Worm (Caenorhabditis elegans) whole organism, L3 larva: Measurements from ENCODE around the gene yju-2.

ENCODE experiments used
- R02D3.7 ChIP-seq: fragments of 150-350 bp; optimal IDR thresholded peaks from 2 replicates; lab custom pipeline; 2014; ENCODE audit warnings: missing biosample characterization, missing genetic modification characterization
- ZK546.5 ChIP-seq: sonication (generic microtip); optimal IDR thresholded peaks from 2 replicates; lab custom pipeline; 2017; ENCODE audit warnings: missing biosample characterization, missing genetic modification characterization
- aly-2 ChIP-seq: fragments of 150-350 bp; optimal IDR thresholded peaks from 2 replicates; lab custom pipeline; 2014; ENCODE audit warnings: missing biosample characterization, missing genetic modification characterization
- ama-1 ChIP-seq: fragments of 150-350 bp; optimal IDR thresholded peaks from 2 replicates; lab custom pipeline; 2018
- ceh-16 ChIP-seq: sonication (generic microtip); optimal IDR thresholded peaks from 2 replicates; lab custom pipeline; 2017; ENCODE audit warnings: missing biosample characterization, missing genetic modification characterization
- ceh-28 ChIP-seq: fragments of 150-350 bp; optimal IDR thresholded peaks from 2 replicates; lab custom pipeline; 2014; ENCODE audit warnings: missing biosample characterization, missing genetic modification reagents, missing genetic modification characterization
- ceh-82 ChIP-seq: fragments of 150-350 bp; optimal IDR thresholded peaks from 2 replicates; lab custom pipeline; 2014; ENCODE audit warnings: missing biosample characterization, missing genetic modification characterization
- ceh-9 ChIP-seq: sonication (generic microtip); optimal IDR thresholded peaks from 2 replicates; lab custom pipeline; 2018; ENCODE audit warnings: missing biosample characterization, missing genetic modification characterization
- daf-12 ChIP-seq: fragments of 150-350 bp; optimal IDR thresholded peaks from 2 replicates; lab custom pipeline; 2014; ENCODE audit warnings: missing biosample characterization, missing genetic modification reagents, missing genetic modification characterization
- egl-27 ChIP-seq: sonication (generic microtip); optimal IDR thresholded peaks from 4 replicates; lab custom pipeline; 2017; ENCODE audit warnings: missing biosample characterization, missing genetic modification reagents, missing genetic modification characterization
- egl-5 ChIP-seq: fragments of 150-350 bp; optimal IDR thresholded peaks from 2 replicates; lab custom pipeline; 2017; ENCODE audit warnings: missing biosample characterization, missing genetic modification reagents, missing genetic modification characterization, inconsistent platforms
- elt-1 ChIP-seq: fragments of 150-350 bp; optimal IDR thresholded peaks from 2 replicates; lab custom pipeline; 2014; ENCODE audit warnings: missing biosample characterization, missing genetic modification characterization
- elt-2 ChIP-seq: sonication (generic microtip); optimal IDR thresholded peaks from 2 replicates; lab custom pipeline; 2016; ENCODE audit warnings: missing genetic modification reagents, mild to moderate bottlenecking, missing genetic modification characterization, missing compliant biosample characterization
- elt-3 ChIP-seq, 3 experiments: fragments of 150-350 bp in 1 of 3; sonication (generic microtip) in 2 of 3; optimal IDR thresholded peaks; 2 replicates in 2 of 3; 4 replicates in 1 of 3; lab custom pipeline; 2014 to 2017; ENCODE audit warnings: missing biosample characterization in 3 of 3, missing genetic modification characterization in 3 of 3
- eor-1 ChIP-seq, 2 experiments: fragments of 150-350 bp; optimal IDR thresholded peaks; 2 replicates each; lab custom pipeline; 2014 to 2018; ENCODE audit warnings: missing biosample characterization in 2 of 2, missing genetic modification characterization in 2 of 2
- fkh-10 ChIP-seq: sonication (generic microtip); optimal IDR thresholded peaks from 2 replicates; lab custom pipeline; 2017; ENCODE audit warnings: missing biosample characterization, missing genetic modification reagents, missing genetic modification characterization
- fkh-2 ChIP-seq: fragments of 150-350 bp; optimal IDR thresholded peaks from 2 replicates; lab custom pipeline; 2014; ENCODE audit warnings: missing biosample characterization, missing genetic modification reagents, missing genetic modification characterization
- fos-1 ChIP-seq: fragments of 150-350 bp; optimal IDR thresholded peaks from 2 replicates; lab custom pipeline; 2014; ENCODE audit warnings: missing biosample characterization, missing genetic modification characterization
- hmg-11 ChIP-seq: sonication (generic microtip); optimal IDR thresholded peaks from 2 replicates; lab custom pipeline; 2016; ENCODE audit warnings: missing genetic modification characterization, missing compliant biosample characterization
- jun-1 ChIP-seq: fragments of 150-350 bp; optimal IDR thresholded peaks from 2 replicates; lab custom pipeline; 2014; ENCODE audit warnings: missing biosample characterization, missing genetic modification reagents, missing genetic modification characterization
- lin-15B ChIP-seq: fragments of 150-350 bp; optimal IDR thresholded peaks from 2 replicates; lab custom pipeline; 2014; ENCODE audit warnings: missing biosample characterization, missing genetic modification characterization
- lin-39 ChIP-seq: fragments of 150-350 bp; optimal IDR thresholded peaks from 2 replicates; lab custom pipeline; 2018; ENCODE audit warnings: missing biosample characterization, missing genetic modification reagents, missing genetic modification characterization
- lsy-12 ChIP-seq: sonication (generic microtip); optimal IDR thresholded peaks from 2 replicates; lab custom pipeline; 2016; ENCODE audit warnings: mild to moderate bottlenecking, missing genetic modification characterization, missing compliant biosample characterization
- mdl-1 ChIP-seq: fragments of 150-350 bp; optimal IDR thresholded peaks from 2 replicates; lab custom pipeline; 2014; ENCODE audit warnings: missing biosample characterization, missing genetic modification characterization
- mml-1 ChIP-seq: fragments of 150-350 bp; sonication (generic microtip); optimal IDR thresholded peaks from 3 replicates; lab custom pipeline; 2014; ENCODE audit warnings: missing biosample characterization, missing genetic modification characterization
- nfya-1 ChIP-seq: sonication (generic microtip); optimal IDR thresholded peaks from 2 replicates; lab custom pipeline; 2017; ENCODE audit warnings: missing genetic modification characterization, mild to moderate bottlenecking, missing compliant biosample characterization, antibody characterized with exemption, moderate library complexity; ENCODE audit not compliant: insufficient read depth
- nhr-11 ChIP-seq: fragments of 150-350 bp; optimal IDR thresholded peaks from 2 replicates; lab custom pipeline; 2014; ENCODE audit warnings: missing biosample characterization, missing genetic modification characterization
- nhr-12 ChIP-seq: fragments of 150-350 bp; optimal IDR thresholded peaks from 2 replicates; lab custom pipeline; 2014; ENCODE audit warnings: missing biosample characterization, missing genetic modification characterization
- nhr-23 ChIP-seq: fragments of 150-350 bp; optimal IDR thresholded peaks from 2 replicates; lab custom pipeline; 2014; ENCODE audit warnings: missing biosample characterization, missing genetic modification reagents, missing genetic modification characterization
- nhr-237 ChIP-seq: fragments of 150-350 bp; optimal IDR thresholded peaks from 2 replicates; lab custom pipeline; 2014; ENCODE audit warnings: missing biosample characterization, missing genetic modification characterization
- nhr-25 ChIP-seq: sonication (generic microtip); optimal IDR thresholded peaks from 2 replicates; lab custom pipeline; 2017; ENCODE audit warnings: missing biosample characterization, missing genetic modification characterization
- nhr-28 ChIP-seq: fragments of 150-350 bp; optimal IDR thresholded peaks from 2 replicates; lab custom pipeline; 2014; ENCODE audit warnings: missing biosample characterization, missing genetic modification characterization
- nhr-43 ChIP-seq: sonication (generic microtip); optimal IDR thresholded peaks from 2 replicates; lab custom pipeline; 2016; ENCODE audit warnings: mild to moderate bottlenecking, missing genetic modification characterization, missing compliant biosample characterization; ENCODE audit not compliant: poor library complexity, severe bottlenecking
- nhr-67 ChIP-seq: fragments of 150-350 bp; optimal IDR thresholded peaks from 2 replicates; lab custom pipeline; 2014; ENCODE audit warnings: missing biosample characterization, missing genetic modification characterization
- nhr-76 ChIP-seq: fragments of 150-350 bp; sonication (generic microtip); optimal IDR thresholded peaks from 5 replicates; lab custom pipeline; 2014; ENCODE audit warnings: missing biosample characterization, missing genetic modification characterization
- nhr-77 ChIP-seq: fragments of 150-350 bp; optimal IDR thresholded peaks from 2 replicates; lab custom pipeline; 2014; ENCODE audit warnings: missing biosample characterization, missing genetic modification characterization
- pha-4 ChIP-seq: fragments of 150-350 bp; optimal IDR thresholded peaks from 2 replicates; lab custom pipeline; 2014; ENCODE audit warnings: missing biosample characterization, missing genetic modification reagents, missing genetic modification characterization
- pqm-1 ChIP-seq: fragments of 150-350 bp; optimal IDR thresholded peaks from 2 replicates; lab custom pipeline; 2017; ENCODE audit warnings: missing biosample characterization, missing genetic modification characterization, inconsistent platforms
- sea-2 ChIP-seq: fragments of 150-350 bp; sonication (generic microtip); optimal IDR thresholded peaks from 4 replicates; lab custom pipeline; 2014; ENCODE audit warnings: missing biosample characterization, missing genetic modification reagents, missing genetic modification characterization
- skn-1 ChIP-seq: fragments of 150-350 bp; optimal IDR thresholded peaks from 2 replicates; lab custom pipeline; 2014; ENCODE audit warnings: missing biosample characterization, missing genetic modification characterization
- snpc-4 ChIP-seq: fragments of 150-350 bp; optimal IDR thresholded peaks from 2 replicates; lab custom pipeline; 2014; ENCODE audit warnings: missing biosample characterization, missing genetic modification characterization
- tbx-2 ChIP-seq: sonication (generic microtip); optimal IDR thresholded peaks from 2 replicates; lab custom pipeline; 2016; ENCODE audit warnings: mild to moderate bottlenecking, missing genetic modification characterization, missing compliant biosample characterization
- unc-39 ChIP-seq: sonication (generic microtip); optimal IDR thresholded peaks from 4 replicates; lab custom pipeline; 2017; ENCODE audit warnings: missing biosample characterization, missing genetic modification characterization
- unc-62 ChIP-seq: fragments of 150-350 bp; sonication (generic microtip); optimal IDR thresholded peaks from 4 replicates; lab custom pipeline; 2014; ENCODE audit warnings: missing biosample characterization, missing genetic modification reagents, missing genetic modification characterization
- zag-1 ChIP-seq: fragments of 150-350 bp; optimal IDR thresholded peaks from 2 replicates; lab custom pipeline; 2014; ENCODE audit warnings: missing biosample characterization, missing genetic modification characterization
- ztf-11 ChIP-seq: fragments of 150-350 bp; optimal IDR thresholded peaks from 2 replicates; lab custom pipeline; 2014; ENCODE audit warnings: missing biosample characterization, missing genetic modification characterization
- ztf-4 ChIP-seq: fragments of 150-350 bp; optimal IDR thresholded peaks from 2 replicates; lab custom pipeline; 2014; ENCODE audit warnings: missing biosample characterization, missing genetic modification characterization

Gene yju-2

ce11 chrIII:7178497-7178896 lies 5.6 kb upstream of the yju-2 start:
- TF ChIP-seq sea-2 = no peak

DNA sequence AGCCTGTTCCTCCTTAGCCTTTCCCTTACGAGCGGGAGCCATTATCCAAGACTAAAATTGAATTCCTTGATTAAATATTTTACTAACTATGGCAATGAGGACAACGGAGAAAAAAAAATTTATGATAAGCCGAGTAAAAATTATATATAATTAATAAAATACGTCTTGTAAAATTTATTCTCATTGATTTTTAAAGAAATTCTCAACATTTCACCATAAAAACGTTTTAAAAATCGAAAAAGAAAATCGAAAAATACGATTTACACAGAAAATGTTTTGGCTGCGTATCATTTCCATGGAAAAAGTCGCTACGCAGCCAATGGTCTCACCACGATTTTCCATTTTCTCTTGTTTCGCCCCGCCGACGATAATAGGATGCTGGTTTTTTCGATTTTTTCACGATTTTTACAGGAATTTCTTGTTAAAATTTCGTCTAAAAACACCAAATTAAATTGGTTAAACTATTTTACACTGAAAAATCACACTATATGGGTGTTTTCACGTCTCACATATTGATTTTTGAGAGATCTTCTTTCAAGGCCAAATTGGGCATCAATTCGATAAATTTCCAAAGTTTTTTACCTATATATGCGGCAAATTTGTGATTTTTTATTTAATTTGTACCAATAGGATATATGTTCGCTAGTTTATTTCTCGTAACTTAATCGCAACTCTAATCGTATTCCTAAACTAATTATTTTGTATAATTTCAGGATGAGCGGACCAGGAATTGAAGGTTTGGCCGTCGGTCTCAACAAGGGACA lies 4.4 kb upstream of the yju-2 start, which contains the start of the genes rps-14 and rpl-36:
TSS of gene rps-14 (minus strand) at position 51 of the 764 bp plus-strand sequence.
TSS of gene rpl-36 (plus strand) at position 714 of the 764 bp plus-strand sequence.
- TF ChIP-seq ceh-28 (tag; lab: Kevin White, UChicago) (peak; percentile 40), elt-2 (tag; lab: Kevin White, UChicago) (peak; percentile 61), ama-1 (lab: Kevin White, UChicago) (peak; percentile 85), nhr-237 (tag; lab: Kevin White, UChicago) (no peak), snpc-4 (tag; lab: Kevin White, UChicago) (peak; percentile 65), unc-39 (tag; lab: Kevin White, UChicago) (no peak), nfya-1 (tag; lab: Kevin White, UChicago) (peak; percentile 96), egl-5 (peak; percentile 78), ceh-16 (tag; lab: Kevin White, UChicago) (no peak), pha-4 (peak; percentile 96), nhr-12 (no peak), eor-1 (tag; optimal IDR thresholded peaks at IDR 0.05; lab: Kevin White, UChicago) (no peak), ceh-9 (tag; lab: Kevin White, UChicago) (no peak), ceh-82 (tag; lab: Kevin White, UChicago) (no peak), nhr-23 (tag; lab: Kevin White, UChicago) (peak; percentile 94), hmg-11 (tag; lab: Kevin White, UChicago) (peak; percentile 67), elt-1 (tag; lab: Kevin White, UChicago) (peak; percentile 33), daf-12 (tag; lab: Kevin White, UChicago) (no peak), nhr-76 (peak; percentile 8), skn-1 (tag; lab: Kevin White, UChicago) (peak; percentile 90), mml-1 (tag; lab: Kevin White, UChicago) (no peak), sea-2 (no peak), elt-3 (tag; optimal IDR thresholded peaks at IDR 0.05; lab: Kevin White, UChicago) (no peak), nhr-25 (peak; percentile 95), nhr-77 (tag; lab: Kevin White, UChicago) (no peak), lin-15B (tag; lab: Kevin White, UChicago) (peak; percentile 96), tbx-2 (tag; lab: Kevin White, UChicago) (peak; percentile 30), fos-1 (tag; lab: Kevin White, UChicago) (no peak), nhr-43 (tag; lab: Kevin White, UChicago) (peak; percentile 68), jun-1 (peak; percentile 72), lsy-12 (tag; lab: Kevin White, UChicago) (peak; percentile 91), fkh-10 (GFP tag; lab: Kevin White, UChicago) (peak; percentile 61), egl-27 (tag; lab: Kevin White, UChicago) (peak; percentile 81), unc-62 (GFP tag; lab: Kevin White, UChicago) (no peak), nhr-11 (tag; lab: Kevin White, UChicago) (peak; percentile 61), lin-39 (peak; percentile 93), ztf-4 (tag; lab: Kevin White, UChicago) (peak; percentile 62), mdl-1 (tag; lab: Kevin White, UChicago) (no peak), R02D3.7 (tag; lab: Kevin White, UChicago) (peak; percentile 84), ztf-11 (tag; lab: Kevin White, UChicago) (no peak), fkh-2 (tag; lab: Kevin White, UChicago) (no peak), nhr-28 (tag; lab: Kevin White, UChicago) (no peak), aly-2 (tag; lab: Kevin White, UChicago) (no peak), pqm-1 (tag; lab: Kevin White, UChicago) (peak; percentile 78), ZK546.5 (tag; lab: Kevin White, UChicago) (peak; percentile 74), zag-1 (tag; lab: Kevin White, UChicago) (no peak), nhr-67 (tag; lab: Kevin White, UChicago) (no peak)
- TF ChIP-seq, all 47 proteins: peak for 26
